Fruit fly (Drosophila melanogaster) whole organism, embryonic: ENCODE data around the gene Cdc6.

Source experiments
- Blimp-1 ChIP-seq: fragments of 200-800 bp; sonication (Bioruptor generic); optimal IDR thresholded peaks from 3 replicates; lab custom pipeline; 2018; ENCODE audit warnings: missing biosample characterization, missing genetic modification characterization, mild to moderate bottlenecking, moderate library complexity, missing genetic modification reagents
- CG10431 ChIP-seq: fragments of 200-800 bp; sonication (Bioruptor generic); optimal IDR thresholded peaks from 3 replicates; lab custom pipeline; 2018; ENCODE audit warnings: missing biosample characterization, mild to moderate bottlenecking, missing genetic modification characterization
- CG11695 ChIP-seq: fragments of 200-800 bp; sonication (Bioruptor generic); IDR thresholded peaks from 3 replicates; pipeline ENCODE4 v1.3.6; 2022; ENCODE audit warnings: missing biosample characterization, missing genetic modification characterization
- CG12744 ChIP-seq: fragments of 200-800 bp; sonication (Bioruptor generic); optimal IDR thresholded peaks from 2 replicates; lab custom pipeline; 2016; ENCODE audit warnings: missing biosample characterization, missing genetic modification characterization
- CG14014 ChIP-seq: fragments of 200-800 bp; sonication (Bioruptor generic); IDR thresholded peaks from 2 replicates; pipeline ENCODE4 v1.3.6; 2022; ENCODE audit warnings: missing biosample characterization, missing genetic modification characterization
- CG15011 ChIP-seq: fragments of 200-800 bp; sonication (Bioruptor generic); optimal IDR thresholded peaks from 3 replicates; lab custom pipeline; 2018; ENCODE audit warnings: missing biosample characterization, mild to moderate bottlenecking, missing genetic modification characterization
- CG1529 ChIP-seq: fragments of 200-800 bp; sonication (Bioruptor generic); optimal IDR thresholded peaks from 3 replicates; lab custom pipeline; 2018; ENCODE audit warnings: missing biosample characterization, missing genetic modification characterization
- CG16815 ChIP-seq: fragments of 200-800 bp; sonication (Bioruptor generic); optimal IDR thresholded peaks from 3 replicates; lab custom pipeline; 2017; ENCODE audit warnings: missing biosample characterization, mild to moderate bottlenecking, missing genetic modification characterization
- CG17829 ChIP-seq: fragments of 200-800 bp; optimal IDR thresholded peaks from 2 replicates; lab custom pipeline; 2019; ENCODE audit warnings: missing biosample characterization, mild to moderate bottlenecking, missing genetic modification characterization, moderate library complexity
- CG2199 ChIP-seq: fragments of 200-800 bp; sonication (Bioruptor generic); IDR thresholded peaks from 3 replicates; pipeline ENCODE4 v1.3.6; 2022; ENCODE audit warnings: missing biosample characterization, missing genetic modification characterization
- CG2875 ChIP-seq: fragments of 200-800 bp; sonication (Bioruptor generic); optimal IDR thresholded peaks from 2 replicates; lab custom pipeline; 2017; ENCODE audit warnings: missing biosample characterization, mild to moderate bottlenecking, missing genetic modification characterization, missing genetic modification reagents
- CG30020 ChIP-seq: fragments of 200-800 bp; optimal IDR thresholded peaks from 2 replicates; lab custom pipeline; 2019; ENCODE audit warnings: missing biosample characterization, mild to moderate bottlenecking, missing genetic modification characterization, moderate library complexity
- CG3065 ChIP-seq: fragments of 200-800 bp; sonication (Bioruptor generic); optimal IDR thresholded peaks from 2 replicates; lab custom pipeline; 2016; ENCODE audit warnings: missing biosample characterization, missing genetic modification characterization
- CG33213 ChIP-seq: fragments of 200-800 bp; sonication (Bioruptor generic); optimal IDR thresholded peaks from 3 replicates; lab custom pipeline; 2016; ENCODE audit warnings: missing biosample characterization, missing genetic modification characterization
- CG33557 ChIP-seq: fragments of 200-800 bp; sonication (Bioruptor generic); optimal IDR thresholded peaks from 2 replicates; lab custom pipeline; 2019; ENCODE audit warnings: missing biosample characterization, mild to moderate bottlenecking, missing genetic modification characterization, moderate library complexity
- CG3995 ChIP-seq: fragments of 200-800 bp; sonication (Bioruptor generic); optimal IDR thresholded peaks from 3 replicates; lab custom pipeline; 2016; ENCODE audit warnings: missing biosample characterization, missing genetic modification characterization
- CG42726 ChIP-seq: fragments of 200-800 bp; sonication (Bioruptor generic); IDR thresholded peaks from 2 replicates; pipeline ENCODE4 v1.3.6; 2022; ENCODE audit warnings: missing biosample characterization, missing genetic modification characterization; ENCODE audit not compliant: partially characterized antibody
- CG7745 ChIP-seq: fragments of 200-800 bp; sonication (Bioruptor generic); optimal IDR thresholded peaks from 2 replicates; lab custom pipeline; 2018; ENCODE audit warnings: missing biosample characterization, mild to moderate bottlenecking, missing genetic modification characterization, moderate library complexity
- CG7928 ChIP-seq: fragments of 200-800 bp; sonication (Bioruptor generic); optimal IDR thresholded peaks from 2 replicates; lab custom pipeline; 2017; ENCODE audit warnings: missing biosample characterization, mild to moderate bottlenecking, missing genetic modification characterization
- CG7963 ChIP-seq: fragments of 200-800 bp; sonication (Bioruptor generic); IDR thresholded peaks from 3 replicates; pipeline ENCODE4 v1.3.6; 2022; ENCODE audit warnings: missing biosample characterization, missing genetic modification characterization; ENCODE audit not compliant: partially characterized antibody
- CG8944 ChIP-seq: fragments of 200-800 bp; sonication (Bioruptor generic); optimal IDR thresholded peaks from 3 replicates; lab custom pipeline; 2016; ENCODE audit warnings: missing biosample characterization, missing genetic modification characterization
- Hmr ChIP-seq: fragments of 200-800 bp; sonication (Bioruptor generic); optimal IDR thresholded peaks from 3 replicates; lab custom pipeline; 2017; ENCODE audit warnings: mild to moderate bottlenecking, missing biosample characterization, missing genetic modification reagents, missing genetic modification characterization
- Hsf ChIP-seq: fragments of 200-800 bp; sonication (Bioruptor generic); optimal IDR thresholded peaks from 3 replicates; lab custom pipeline; 2016; ENCODE audit warnings: missing biosample characterization, missing genetic modification characterization
- Lim3 ChIP-seq: fragments of 200-800 bp; sonication (Bioruptor generic); IDR thresholded peaks from 2 replicates; pipeline ENCODE4 v1.3.6; 2022; ENCODE audit warnings: missing biosample characterization, missing genetic modification characterization
- Myb ChIP-seq: fragments of 200-800 bp; sonication (Bioruptor generic); optimal IDR thresholded peaks from 2 replicates; lab custom pipeline; 2016; ENCODE audit warnings: missing biosample characterization, missing genetic modification characterization
- Oli ChIP-seq: fragments of 200-800 bp; sonication (Bioruptor generic); optimal IDR thresholded peaks from 2 replicates; lab custom pipeline; 2018; ENCODE audit warnings: missing biosample characterization, mild to moderate bottlenecking, missing genetic modification characterization, moderate library complexity
- Ptx1 ChIP-seq: fragments of 200-800 bp; sonication (Bioruptor generic); IDR thresholded peaks from 2 replicates; pipeline ENCODE4 v1.3.6; 2022; ENCODE audit warnings: missing biosample characterization, missing genetic modification characterization
- Sry-β ChIP-seq: fragments of 200-800 bp; sonication (Bioruptor generic); optimal IDR thresholded peaks from 2 replicates; lab custom pipeline; 2018; ENCODE audit warnings: missing biosample characterization, mild to moderate bottlenecking, missing genetic modification characterization, moderate library complexity
- Taf1 ChIP-seq: fragments of 200-800 bp; sonication (Bioruptor generic); IDR thresholded peaks from 2 replicates; pipeline ENCODE4 v1.3.6; 2022; ENCODE audit warnings: missing biosample characterization, missing genetic modification characterization
- Xbp1 ChIP-seq: fragments of 200-800 bp; sonication (Bioruptor generic); optimal IDR thresholded peaks from 3 replicates; lab custom pipeline; 2016; ENCODE audit warnings: missing biosample characterization, mild to moderate bottlenecking, missing genetic modification characterization
- ara ChIP-seq: fragments of 200-800 bp; sonication (Bioruptor generic); IDR thresholded peaks from 2 replicates; pipeline ENCODE4 v1.3.6; 2022; ENCODE audit warnings: missing biosample characterization, missing genetic modification characterization
- da ChIP-seq: fragments of 200-800 bp; sonication (Bioruptor generic); optimal IDR thresholded peaks from 2 replicates; lab custom pipeline; 2016; ENCODE audit warnings: missing biosample characterization, missing genetic modification characterization
- dati ChIP-seq: fragments of 200-800 bp; sonication (Bioruptor generic); IDR thresholded peaks from 2 replicates; pipeline ENCODE4 v1.3.6; 2022; ENCODE audit warnings: missing biosample characterization, missing genetic modification characterization
- eyg ChIP-seq: fragments of 200-800 bp; sonication (Bioruptor generic); optimal IDR thresholded peaks from 3 replicates; lab custom pipeline; 2016; ENCODE audit warnings: missing biosample characterization, missing genetic modification characterization
- fu2 ChIP-seq: fragments of 200-800 bp; sonication (Bioruptor generic); optimal IDR thresholded peaks from 2 replicates; lab custom pipeline; 2016; ENCODE audit warnings: missing biosample characterization, missing genetic modification characterization
- gem ChIP-seq: fragments of 200-800 bp; sonication (Bioruptor generic); optimal IDR thresholded peaks from 2 replicates; lab custom pipeline; 2019; ENCODE audit warnings: missing biosample characterization, mild to moderate bottlenecking, missing genetic modification characterization, moderate library complexity
- gro ChIP-seq: fragments of 200-800 bp; sonication (Bioruptor generic); optimal IDR thresholded peaks from 2 replicates; lab custom pipeline; 2016; ENCODE audit warnings: missing biosample characterization, missing genetic modification characterization
- gsb-n ChIP-seq: fragments of 200-800 bp; sonication (Bioruptor generic); optimal IDR thresholded peaks from 3 replicates; lab custom pipeline; 2018; ENCODE audit warnings: missing biosample characterization, mild to moderate bottlenecking, missing genetic modification characterization
- hb ChIP-seq: fragments of 200-800 bp; sonication (Bioruptor generic); IDR thresholded peaks from 3 replicates; pipeline ENCODE4 v1.3.6; 2022; ENCODE audit warnings: missing biosample characterization, missing genetic modification characterization; ENCODE audit not compliant: partially characterized antibody
- nau ChIP-seq: fragments of 200-800 bp; sonication (Bioruptor generic); optimal IDR thresholded peaks from 3 replicates; lab custom pipeline; 2017; ENCODE audit warnings: missing biosample characterization, mild to moderate bottlenecking, missing genetic modification characterization, missing genetic modification reagents
- rib ChIP-seq: fragments of 200-800 bp; sonication (Bioruptor generic); IDR thresholded peaks from 2 replicates; pipeline ENCODE4 v1.3.6; 2022; ENCODE audit warnings: missing biosample characterization, missing genetic modification characterization
- ro ChIP-seq: fragments of 200-800 bp; sonication (Bioruptor generic); IDR thresholded peaks from 2 replicates; pipeline ENCODE4 v1.3.6; 2022; ENCODE audit warnings: missing biosample characterization, missing genetic modification characterization
- sc ChIP-seq, 3 experiments: fragments of >200 bp in 2 of 3; fragments of 200-800 bp in 1 of 3; sonication (Bioruptor generic) in 1 of 3; optimal IDR thresholded peaks; 2 replicates in 2 of 3; 3 replicates in 1 of 3; lab custom pipeline; 2017; ENCODE audit warnings: mild to moderate bottlenecking in 1 of 3, missing biosample characterization in 1 of 3, missing genetic modification characterization in 1 of 3, missing genetic modification reagents in 1 of 3
- tup ChIP-seq: fragments of 200-800 bp; sonication (Bioruptor generic); optimal IDR thresholded peaks from 2 replicates; lab custom pipeline; 2016; ENCODE audit warnings: missing biosample characterization, mild to moderate bottlenecking, missing genetic modification characterization, moderate library complexity
- vnd ChIP-seq: fragments of 200-800 bp; sonication (Bioruptor generic); IDR thresholded peaks from 3 replicates; pipeline ENCODE4 v1.3.6; 2022; ENCODE audit warnings: missing biosample characterization, missing genetic modification characterization; ENCODE audit not compliant: partially characterized antibody
- vvl ChIP-seq: fragments of 200-800 bp; sonication (Bioruptor generic); IDR thresholded peaks from 2 replicates; pipeline ENCODE4 v1.3.6; 2022; ENCODE audit warnings: missing biosample characterization, missing genetic modification characterization
- zf30C ChIP-seq: fragments of 200-800 bp; sonication (Bioruptor generic); optimal IDR thresholded peaks from 3 replicates; lab custom pipeline; 2018; ENCODE audit warnings: missing biosample characterization, mild to moderate bottlenecking, missing genetic modification characterization
- zfh1 ChIP-seq: fragments of 200-800 bp; sonication (Bioruptor generic); IDR thresholded peaks from 3 replicates; pipeline ENCODE4 v1.3.6; 2022; ENCODE audit warnings: missing biosample characterization, missing genetic modification characterization

The Cdc6 gene

dm6 chr3L:8672199-8673059 is 38.6 kb upstream of the Cdc6 start (continued):
- TF ChIP-seq CG30020 (tag; lab: Kevin White, UChicago) (no peak), Hsf (GFP tag; lab: Kevin White, UChicago) (peak; percentile 37), Ptx1 (GFP tag; lab: Robert Waterston, UW) (no peak; the same call in 1 of the 2 replicates), CG2199 (GFP tag; lab: Robert Waterston, UW) (no peak), ara (GFP tag; lab: Robert Waterston, UW) (no peak), gem (tag; lab: Kevin White, UChicago) (peak; percentile 69), hb (GFP tag; lab: Robert Waterston, UW) (0 out of 3 replicates have a peak, but pooled peaks have one; percentile 29), vnd (GFP tag; lab: Robert Waterston, UW) (no peak), CG10431 (GFP tag; lab: Kevin White, UChicago) (no peak), CG15011 (GFP tag; lab: Kevin White, UChicago) (no peak), CG7963 (GFP tag; lab: Robert Waterston, UW) (no peak), Hmr (GFP tag; lab: Kevin White, UChicago) (peak; percentile 54), CG17829 (tag; lab: Kevin White, UChicago) (no peak), eyg (GFP tag; lab: Kevin White, UChicago) (no peak), CG33213 (no peak), CG16815 (GFP tag; lab: Kevin White, UChicago) (no peak), Blimp-1 (GFP tag; lab: Kevin White, UChicago) (no peak), Xbp1 (GFP tag; lab: Kevin White, UChicago) (peak; percentile 19), tup (GFP tag; lab: Kevin White, UChicago) (no peak), zf30C (GFP tag; lab: Kevin White, UChicago) (peak; percentile 1), CG8944 (GFP tag; lab: Kevin White, UChicago) (no peak), Myb (GFP tag; lab: Kevin White, UChicago) (no peak), fu2 (GFP tag; lab: Kevin White, UChicago) (peak; percentile 31), CG3995 (GFP tag; lab: Kevin White, UChicago) (no peak), ro (no peak), CG14014 (GFP tag; lab: Robert Waterston, UW) (peak; percentile 45), CG7928 (GFP tag; lab: Kevin White, UChicago) (no peak), nau (GFP tag; lab: Kevin White, UChicago) (no peak), CG33557 (GFP tag; lab: Kevin White, UChicago) (no peak), gro (GFP tag; lab: Kevin White, UChicago) (peak; percentile 42), dati (GFP tag; lab: Robert Waterston, UW) (no peak), zfh1 (peak; percentile 48; the same call in 1 of the 3 replicates), sc (optimal IDR thresholded peaks at IDR 0.05; lab: Kevin White, UChicago) (no peak), sc (GFP tag; optimal IDR thresholded peaks at IDR 0.05; lab: Kevin White, UChicago) (no peak), CG1529 (no peak), Taf1 (GFP tag; lab: Robert Waterston, UW) (0 out of 2 replicates have a peak, but pooled peaks have one; percentile 8), rib (GFP tag; lab: Robert Waterston, UW) (peak; percentile 80), CG7745 (no peak), CG11695 (peak; percentile 63; the same call in 2 of the 3 replicates), CG42726 (no peak), CG3065 (GFP tag; lab: Kevin White, UChicago) (no peak), CG2875 (no peak), da (GFP tag; lab: Kevin White, UChicago) (no peak), Oli (tag; lab: Kevin White, UChicago) (peak; percentile 54), vvl (no peak; the same call in 1 of the 2 replicates), CG12744 (GFP tag; lab: Kevin White, UChicago) (no peak), Sry-β (GFP tag; lab: Kevin White, UChicago) (no peak), gsb-n (tag; lab: Kevin White, UChicago) (no peak), Lim3 (GFP tag; lab: Robert Waterston, UW) (no peak)
